Worm (Caenorhabditis elegans): ENCODE data around the gene his-59.
A peak's percentile ranks its signal among the peaks of the same experiment; 100 is the strongest.

ce11 chrIV:7454890-7455289, 33.2 kb upstream of the his-59 start:
- TF ChIP-seq ztf-11 (tag; optimal IDR thresholded peaks at IDR 0.05) = no peak
- no peak for TF ChIP-seq lin-13 (tag; optimal IDR thresholded peaks at IDR 0.05)
- TF ChIP-seq elt-3 (tag; optimal IDR thresholded peaks at IDR 0.05) = no peak
- no peak for TF ChIP-seq sptf-1 (tag; optimal IDR thresholded peaks at IDR 0.05)
- no peak for TF ChIP-seq nhr-28 (tag; optimal IDR thresholded peaks at IDR 0.05)
- TF ChIP-seq ceh-39 (tag; optimal IDR thresholded peaks at IDR 0.05) = no peak
- TF ChIP-seq unc-62 (GFP tag; optimal IDR thresholded peaks at IDR 0.05) = no peak
- peak; percentile 71 for TF ChIP-seq blmp-1 (tag; optimal IDR thresholded peaks at IDR 0.05)
- peak; percentile 67 for TF ChIP-seq elt-1 (tag; optimal IDR thresholded peaks at IDR 0.05; ENCODE audit: borderline replicate concordance, insufficient read depth)
- TF ChIP-seq mab-5 (tag; optimal IDR thresholded peaks at IDR 0.05) = no peak
- TF ChIP-seq pha-4 (tag; optimal IDR thresholded peaks at IDR 0.05) = no peak

Measured in whole organism, mixed stage, embryonic.